Worm (Caenorhabditis elegans): Measurements from ENCODE around the gene C16C10.8.

DNA sequence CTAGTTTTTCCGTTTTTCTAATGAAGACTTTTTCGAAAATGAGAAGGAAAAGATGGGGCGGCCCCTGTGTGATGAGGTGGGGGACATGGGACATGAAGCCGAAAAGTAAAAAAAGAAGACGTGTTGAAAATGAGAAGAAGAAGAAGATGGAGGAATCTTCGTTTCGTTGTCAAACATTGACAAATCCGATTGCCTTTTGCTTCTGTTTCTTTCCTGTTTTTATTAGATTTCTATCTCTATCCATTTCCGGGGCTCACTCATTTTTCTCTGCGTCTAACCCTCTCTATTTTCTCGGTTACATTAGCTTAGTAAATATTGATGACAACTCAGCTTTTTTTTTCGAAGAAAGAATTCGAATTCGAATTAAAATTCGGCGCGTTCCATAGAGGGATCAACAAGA is 44.2 kb downstream of the C16C10.8 start:
- TF ChIP-seq him-1 (tag; optimal IDR thresholded peaks at IDR 0.05): no peak
- no peak for TF ChIP-seq dao-5 (tag; optimal IDR thresholded peaks at IDR 0.05)
- no peak for TF ChIP-seq W03F9.2 (tag; optimal IDR thresholded peaks at IDR 0.05)

Measured in whole organism, L4/young adult.